Fruit fly (Drosophila melanogaster): ENCODE results near the gene CG42342.

The CG42342 gene

DNA sequence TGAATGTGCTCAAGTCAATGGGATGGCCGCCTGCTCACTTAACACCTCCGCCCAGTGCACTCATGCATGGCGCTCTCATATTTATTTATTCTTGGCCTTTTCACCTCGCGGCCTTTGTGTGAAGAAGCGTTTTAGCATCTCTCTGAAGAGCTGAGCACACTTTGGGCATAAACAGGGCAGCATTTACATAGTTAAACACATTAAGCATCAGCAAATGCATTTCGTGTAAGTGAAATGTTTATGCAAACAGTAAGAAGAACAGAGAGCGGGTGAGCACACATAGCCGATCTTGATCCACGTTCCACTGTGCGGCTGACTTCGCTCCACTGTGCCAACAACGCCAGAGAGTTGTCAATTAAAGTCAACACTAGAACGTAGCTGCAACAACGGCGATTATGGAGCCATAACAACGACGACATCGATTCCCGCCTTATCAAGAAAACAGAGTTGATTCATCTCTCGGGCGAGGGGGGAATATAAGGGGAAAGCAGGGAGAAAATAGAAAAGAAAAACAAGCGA, 22.1 kb downstream of the CG42342 start:
- no peak for TF ChIP-seq Clk (GFP tag; optimal IDR thresholded peaks at IDR 0.05)
- peak; percentile 32 for TF ChIP-seq kay (GFP tag; ENCODE audit: borderline replicate concordance)

DNA sequence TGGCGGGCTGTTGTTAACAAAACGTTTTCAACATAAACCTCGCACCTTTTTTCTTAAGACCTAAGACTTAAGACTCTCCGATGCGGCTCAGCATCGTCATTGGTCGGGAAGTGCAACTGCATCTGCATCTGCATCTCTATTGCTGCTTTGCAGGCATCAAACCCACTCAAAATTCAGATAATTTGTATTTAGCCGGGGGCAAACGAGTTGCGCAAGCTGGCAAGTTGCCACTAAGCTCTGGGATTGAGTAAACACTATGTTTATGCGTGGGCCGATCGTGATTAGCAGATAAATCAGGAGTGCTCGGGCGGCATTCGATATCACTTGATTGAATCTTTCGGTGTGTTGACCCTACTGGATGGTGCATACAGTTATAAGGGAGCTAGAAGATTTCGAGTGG, 23.0 kb downstream of the CG42342 start:
- no peak for TF ChIP-seq kay (GFP tag; ENCODE audit: borderline replicate concordance)
- TF ChIP-seq CG5204 (GFP tag; optimal IDR thresholded peaks at IDR 0.05): no peak
- TF ChIP-seq CG33017 (tag; optimal IDR thresholded peaks at IDR 0.05): no peak
- TF ChIP-seq cic (GFP tag; optimal IDR thresholded peaks at IDR 0.05): no peak
- no peak for TF ChIP-seq ovo (GFP tag; optimal IDR thresholded peaks at IDR 0.05)
- no peak for TF ChIP-seq CG1620 (GFP tag; optimal IDR thresholded peaks at IDR 0.05)

DNA sequence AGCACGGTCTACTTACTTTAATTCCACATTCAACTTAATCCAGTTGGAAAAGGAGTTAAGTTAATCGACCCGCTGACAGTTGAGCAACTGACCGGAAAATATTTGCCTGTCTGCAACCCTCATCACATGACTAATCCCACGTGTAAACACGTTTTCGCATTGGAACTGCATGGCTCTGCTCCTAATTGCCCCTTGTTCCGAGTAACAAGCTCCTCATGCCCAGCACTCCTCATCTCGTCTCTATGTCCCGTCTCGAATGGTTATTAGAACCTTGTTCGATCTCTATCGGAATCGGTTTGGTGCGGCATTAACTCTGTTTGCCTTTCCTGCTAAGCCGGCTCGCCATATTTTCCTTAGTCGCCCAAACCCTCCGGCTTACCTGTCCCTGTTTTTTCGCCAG, 23.7 kb downstream of the CG42342 start:
- TF ChIP-seq CG7101 (tag; optimal IDR thresholded peaks at IDR 0.05) (no peak), CG14711 (tag; optimal IDR thresholded peaks at IDR 0.05) (no peak), CG1620 (GFP tag; optimal IDR thresholded peaks at IDR 0.05) (no peak), ovo (GFP tag; optimal IDR thresholded peaks at IDR 0.05) (no peak), Mnt (GFP tag; optimal IDR thresholded peaks at IDR 0.05) (no peak), kay (GFP tag; ENCODE audit: borderline replicate concordance) (no peak), CG33017 (tag; optimal IDR thresholded peaks at IDR 0.05) (no peak), cnc (optimal IDR thresholded peaks at IDR 0.05) (no peak), pad (GFP tag; optimal IDR thresholded peaks at IDR 0.05) (no peak)

DNA sequence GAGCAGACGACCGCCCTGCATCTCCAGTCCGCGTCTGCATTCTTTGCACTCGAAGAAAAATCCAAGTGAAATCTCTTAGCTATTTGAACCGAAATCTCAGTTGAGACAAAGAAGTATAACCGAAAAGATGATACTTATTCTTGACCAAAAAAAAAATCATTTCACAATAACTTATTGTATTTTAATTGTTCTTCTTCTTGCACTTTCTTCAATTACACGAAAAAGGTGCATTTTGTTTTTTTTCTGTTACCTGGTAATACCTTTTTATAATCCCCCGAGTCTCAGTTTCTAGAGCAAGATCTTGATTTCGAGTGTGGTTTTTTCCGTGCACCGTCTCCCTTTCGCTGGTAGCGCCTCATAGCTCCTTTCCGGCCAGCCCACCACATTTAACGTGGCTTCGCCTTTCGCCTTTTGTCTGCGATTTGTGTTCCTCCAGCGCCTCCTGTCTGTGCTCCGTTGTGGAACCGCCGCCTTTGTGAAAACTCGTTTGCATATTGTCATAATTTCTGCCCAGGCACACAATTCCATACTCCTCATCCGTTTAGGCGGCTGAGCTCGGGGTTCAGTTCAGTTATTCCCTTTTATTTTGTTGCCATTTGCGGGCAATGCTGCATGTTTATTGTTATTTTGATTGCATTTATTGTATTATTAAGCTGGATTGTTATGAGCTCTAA, 24.3 kb downstream of the CG42342 start:
- TF ChIP-seq toe (GFP tag; optimal IDR thresholded peaks at IDR 0.05): no peak
- no peak for TF ChIP-seq CG1620 (GFP tag; optimal IDR thresholded peaks at IDR 0.05)
- TF ChIP-seq Mnt (GFP tag; optimal IDR thresholded peaks at IDR 0.05): no peak

DNA sequence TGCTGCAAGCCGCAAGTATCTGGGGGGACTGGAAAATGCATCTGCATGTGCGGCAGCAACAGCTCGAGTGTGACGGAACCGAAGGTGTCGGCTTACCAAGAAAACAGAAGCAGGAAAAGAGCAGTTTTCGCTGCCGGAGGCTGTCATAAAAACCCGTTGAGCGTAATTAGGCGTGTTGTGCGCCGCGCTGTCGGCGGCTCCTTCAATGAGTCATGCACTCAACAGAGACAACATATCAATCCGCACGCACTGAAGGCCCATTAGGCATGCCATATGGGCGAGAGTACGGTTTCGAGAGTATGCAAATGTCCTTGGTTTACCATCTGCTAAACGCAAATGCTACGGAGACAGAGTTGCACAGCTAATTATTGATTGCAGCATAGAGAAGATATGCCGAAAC, 25.9 kb downstream of the CG42342 start:
- TF ChIP-seq bab1 (GFP tag; optimal IDR thresholded peaks at IDR 0.05) (no peak), CG12768 (GFP tag; optimal IDR thresholded peaks at IDR 0.05) (no peak), cic (GFP tag; optimal IDR thresholded peaks at IDR 0.05) (no peak), tj (GFP tag; optimal IDR thresholded peaks at IDR 0.05) (no peak), Crg-1 (GFP tag; optimal IDR thresholded peaks at IDR 0.05) (no peak), CG7045 (GFP tag; optimal IDR thresholded peaks at IDR 0.05) (no peak), kay (GFP tag; ENCODE audit: borderline replicate concordance) (no peak), cnc (optimal IDR thresholded peaks at IDR 0.05) (no peak), pad (GFP tag; optimal IDR thresholded peaks at IDR 0.05) (no peak), toe (GFP tag; optimal IDR thresholded peaks at IDR 0.05) (no peak), CG14711 (tag; optimal IDR thresholded peaks at IDR 0.05) (no peak), CG1620 (GFP tag; optimal IDR thresholded peaks at IDR 0.05) (no peak)

DNA sequence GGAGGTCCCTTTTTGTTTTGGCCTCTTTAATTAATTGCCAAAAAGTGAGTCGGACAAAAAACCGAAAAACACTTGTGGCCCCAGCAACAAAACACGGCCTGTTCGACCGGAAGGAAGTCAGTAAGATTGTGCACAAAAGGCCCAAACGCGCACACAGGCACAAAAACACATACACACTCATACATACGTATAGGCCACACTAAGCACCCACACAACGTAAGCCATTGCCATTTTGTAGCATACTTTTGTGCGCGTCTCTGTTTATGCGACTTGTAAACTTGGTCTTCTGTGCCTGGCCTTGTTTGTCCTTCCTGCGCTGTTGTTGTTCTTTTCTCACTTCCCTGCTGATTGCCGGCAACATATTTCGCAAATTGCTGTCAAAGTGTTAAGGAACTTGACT, 27.9 kb downstream of the CG42342 start:
- TF ChIP-seq CG14711 (tag; optimal IDR thresholded peaks at IDR 0.05) (no peak), CG7045 (GFP tag; optimal IDR thresholded peaks at IDR 0.05) (no peak)

DNA sequence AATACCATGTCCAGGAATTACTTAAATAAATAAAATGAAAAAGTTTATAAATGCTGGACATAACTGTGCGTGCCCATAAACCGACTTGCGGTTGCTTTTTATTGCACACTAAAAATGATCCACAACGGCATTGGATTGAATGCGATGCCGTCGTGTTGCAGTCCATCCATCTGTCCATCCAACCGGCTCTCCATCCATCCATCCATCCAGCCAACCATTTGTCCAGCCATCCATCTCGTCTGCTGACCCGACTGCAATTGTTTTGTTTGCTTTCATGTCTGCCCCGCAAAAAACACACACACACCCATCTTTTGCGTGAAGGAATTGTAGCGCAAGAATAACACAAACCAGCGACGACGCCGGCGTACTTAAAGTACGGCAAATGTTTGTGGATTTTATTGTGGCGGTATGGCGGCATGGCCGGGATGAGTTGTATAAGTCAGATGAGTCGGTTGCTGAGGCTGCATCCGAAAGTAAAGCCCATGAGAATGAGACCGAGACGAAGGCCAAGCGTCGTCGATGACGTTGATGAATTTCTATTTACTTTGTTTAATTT, 31.3 kb downstream of the CG42342 start:
- TF ChIP-seq Clk (GFP tag; optimal IDR thresholded peaks at IDR 0.05): no peak
- TF ChIP-seq CG7045 (GFP tag; optimal IDR thresholded peaks at IDR 0.05): no peak
- TF ChIP-seq kay (GFP tag; ENCODE audit: borderline replicate concordance): no peak

DNA sequence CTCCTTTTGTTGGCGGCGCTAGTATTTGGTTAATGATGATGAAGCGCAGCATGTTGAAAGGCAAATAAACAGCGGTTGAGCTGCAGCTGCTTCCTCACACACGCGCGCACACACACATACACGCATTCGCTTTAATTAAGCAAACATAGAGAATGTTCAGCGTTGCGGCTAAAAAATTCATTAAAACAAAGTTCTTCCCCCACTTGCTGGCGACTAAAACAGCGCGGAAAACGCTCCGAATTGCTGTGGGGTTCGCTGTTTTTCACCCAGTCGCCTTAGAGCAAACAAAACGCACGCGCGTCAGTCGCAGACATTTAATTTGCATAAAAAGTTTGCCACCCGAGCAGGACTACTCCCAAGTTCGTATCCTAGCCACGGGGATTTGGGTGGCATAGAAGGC, 34.7 kb downstream of the CG42342 start:
- TF ChIP-seq CG33017 (tag; optimal IDR thresholded peaks at IDR 0.05) (no peak), CG5204 (GFP tag; optimal IDR thresholded peaks at IDR 0.05) (no peak), bab1 (GFP tag; optimal IDR thresholded peaks at IDR 0.05) (no peak), CG12768 (GFP tag; optimal IDR thresholded peaks at IDR 0.05) (no peak), CG11617 (GFP tag; optimal IDR thresholded peaks at IDR 0.05) (no peak), Clk (GFP tag; optimal IDR thresholded peaks at IDR 0.05) (no peak), cic (GFP tag; optimal IDR thresholded peaks at IDR 0.05) (no peak), pad (GFP tag; optimal IDR thresholded peaks at IDR 0.05) (no peak), Crg-1 (GFP tag; optimal IDR thresholded peaks at IDR 0.05) (no peak), CG7101 (tag; optimal IDR thresholded peaks at IDR 0.05) (no peak), CG1620 (GFP tag; optimal IDR thresholded peaks at IDR 0.05) (no peak), Mnt (GFP tag; optimal IDR thresholded peaks at IDR 0.05) (no peak), toe (GFP tag; optimal IDR thresholded peaks at IDR 0.05) (no peak), ovo (GFP tag; optimal IDR thresholded peaks at IDR 0.05) (no peak), cnc (optimal IDR thresholded peaks at IDR 0.05) (no peak), tj (GFP tag; optimal IDR thresholded peaks at IDR 0.05) (no peak), CG14711 (tag; optimal IDR thresholded peaks at IDR 0.05) (no peak), Hr96 (GFP tag; optimal IDR thresholded peaks at IDR 0.05) (no peak), kay (GFP tag; ENCODE audit: borderline replicate concordance) (no peak), CG7045 (GFP tag; optimal IDR thresholded peaks at IDR 0.05) (no peak)
